Worm (Caenorhabditis elegans): ENCODE results near the gene nhr-130.

- TF ChIP-seq klf-2 (GFP tag; conservative IDR thresholded peaks at IDR 0.05): no peak
- TF ChIP-seq flt-1 (GFP tag; IDR thresholded peaks at IDR 0.05): no peak
- TF ChIP-seq ztf-23 (GFP tag; IDR thresholded peaks at IDR 0.05): no peak
- TF ChIP-seq cog-1 (tag; optimal IDR thresholded peaks at IDR 0.05): no peak
- TF ChIP-seq ztf-29 (GFP tag; IDR thresholded peaks at IDR 0.05): no peak
- no peak for TF ChIP-seq med-1 (GFP tag; optimal IDR thresholded peaks at IDR 0.05; ENCODE audit: insufficient read depth)
- TF ChIP-seq tab-1 (GFP tag; IDR thresholded peaks at IDR 0.05): no peak
- no peak for TF ChIP-seq ref-1 (GFP tag; conservative IDR thresholded peaks at IDR 0.05)
- no peak for TF ChIP-seq T22C8.4 (GFP tag; IDR thresholded peaks at IDR 0.05)
Measured at ce11 chrV:472589-472988, 10.6 kb downstream of the nhr-130 start, which contains the start of gene srt-31.

All from whole organism, midembryonic.